Fruit fly (Drosophila melanogaster) Kc167 (cell line): ENCODE data around the gene CG4570.

Experiments used
- Myc ChIP-seq: fragments of >200 bp; optimal IDR thresholded peaks from 2 replicates; lab custom pipeline; 2017; ENCODE audit warnings: missing external identifiers
- Sin3A ChIP-seq: fragments of >200 bp; optimal IDR thresholded peaks from 2 replicates; lab custom pipeline; 2018; ENCODE audit warnings: missing external identifiers
- h ChIP-seq: fragments of >200 bp; optimal IDR thresholded peaks from 3 replicates; lab custom pipeline; 2018; ENCODE audit warnings: missing external identifiers
- insv ChIP-seq: fragments of >200 bp; optimal IDR thresholded peaks from 3 replicates; lab custom pipeline; 2018; ENCODE audit warnings: missing external identifiers
- psq ChIP-seq: fragments of >200 bp; optimal IDR thresholded peaks from 2 replicates; lab custom pipeline; 2017; ENCODE audit warnings: missing external identifiers
- ttk ChIP-seq: sonication (Bioruptor generic); optimal IDR thresholded peaks from 2 replicates; lab custom pipeline; 2017; ENCODE audit warnings: missing external identifiers

The CG4570 gene

DNA sequence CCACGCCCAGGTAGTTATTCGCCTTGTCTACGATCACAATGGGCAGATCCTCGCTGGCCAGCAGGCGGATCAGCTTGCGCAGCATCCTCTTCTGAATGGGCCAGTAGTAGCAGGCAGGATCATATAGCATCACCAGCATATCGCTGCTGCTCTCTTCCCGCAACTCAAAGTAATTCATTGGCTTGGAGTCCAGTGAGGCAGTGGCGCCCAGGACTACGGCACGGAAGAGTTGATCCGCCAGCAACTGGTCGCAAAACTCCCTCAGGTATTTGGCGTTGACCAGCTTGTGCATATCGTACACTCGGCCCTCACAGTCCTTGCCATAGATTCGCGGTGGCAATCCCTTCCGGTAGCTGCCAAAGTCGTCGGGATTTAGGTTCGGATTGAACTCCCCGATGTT is 22.0 kb downstream of the CG4570 start:
- no peak for TF ChIP-seq insv (lab: Kevin White, UChicago)
- TF ChIP-seq h (lab: Kevin White, UChicago), result no peak
- TF ChIP-seq psq, result no peak
- no peak for TF ChIP-seq Sin3A (lab: Kevin White, UChicago)
- TF ChIP-seq ttk (lab: Kevin White, UChicago), result no peak
- TF ChIP-seq Myc (lab: Kevin White, UChicago), result no peak

- TF ChIP-seq Sin3A (lab: Kevin White, UChicago), result no peak
- no peak for TF ChIP-seq ttk (lab: Kevin White, UChicago)
Measured at dm6 chr3R:10879219-10879618, 22.6 kb downstream of the CG4570 start, which contains the start of gene CG14695. TSS of gene CG14695 (minus strand) at chr3R:10879319.

DNA sequence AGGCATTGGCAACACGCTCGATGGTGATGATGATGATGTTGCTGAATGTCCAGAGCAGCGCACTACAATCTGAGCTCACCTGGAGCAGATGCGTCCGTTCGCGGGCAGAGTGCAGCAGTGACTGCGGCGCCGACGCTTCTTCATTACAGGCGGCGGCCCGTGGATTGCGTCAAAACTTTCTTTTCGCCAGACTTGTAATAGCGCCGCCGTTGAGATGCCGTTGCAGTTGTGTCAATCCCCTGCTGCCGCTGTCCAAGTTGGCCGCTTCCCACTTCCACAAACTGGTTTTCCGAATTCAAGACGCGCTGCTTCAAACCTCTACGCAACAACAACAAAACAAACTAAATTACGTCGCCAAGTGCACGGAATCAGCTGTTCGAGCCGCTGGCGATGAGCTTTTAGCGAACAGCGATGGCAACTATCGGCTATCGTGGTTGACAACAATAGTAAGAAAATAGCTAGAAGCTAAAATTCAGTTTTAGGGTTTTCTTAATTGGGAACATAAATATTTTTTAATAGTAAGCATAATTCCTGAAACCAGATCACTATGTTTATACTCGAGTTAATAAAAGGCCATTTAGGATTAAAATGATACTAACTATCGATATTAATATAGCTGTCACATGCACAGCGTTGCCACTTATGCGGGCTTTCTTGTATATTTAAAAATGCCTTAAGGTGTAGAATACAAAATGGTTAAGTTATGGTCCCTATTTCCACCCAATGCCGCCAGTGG is 25.4 kb downstream of the CG4570 start, which contains the start of gene Tpc1:
TSS of gene Tpc1 (minus strand) at position 365 of the 736 bp plus-strand sequence.
- TF ChIP-seq Myc (lab: Kevin White, UChicago), result no peak
- no peak for TF ChIP-seq psq
- no peak for TF ChIP-seq Sin3A (lab: Kevin White, UChicago)
- no peak for TF ChIP-seq h (lab: Kevin White, UChicago)

- no peak for TF ChIP-seq psq
- no peak for TF ChIP-seq insv (lab: Kevin White, UChicago)
- no peak for TF ChIP-seq ttk (lab: Kevin White, UChicago)
- TF ChIP-seq h (lab: Kevin White, UChicago), result no peak
- no peak for TF ChIP-seq Myc (lab: Kevin White, UChicago)
- no peak for TF ChIP-seq Sin3A (lab: Kevin White, UChicago)
Measured at dm6 chr3R:10884031-10884677, 27.5 kb downstream of the CG4570 start.

DNA sequence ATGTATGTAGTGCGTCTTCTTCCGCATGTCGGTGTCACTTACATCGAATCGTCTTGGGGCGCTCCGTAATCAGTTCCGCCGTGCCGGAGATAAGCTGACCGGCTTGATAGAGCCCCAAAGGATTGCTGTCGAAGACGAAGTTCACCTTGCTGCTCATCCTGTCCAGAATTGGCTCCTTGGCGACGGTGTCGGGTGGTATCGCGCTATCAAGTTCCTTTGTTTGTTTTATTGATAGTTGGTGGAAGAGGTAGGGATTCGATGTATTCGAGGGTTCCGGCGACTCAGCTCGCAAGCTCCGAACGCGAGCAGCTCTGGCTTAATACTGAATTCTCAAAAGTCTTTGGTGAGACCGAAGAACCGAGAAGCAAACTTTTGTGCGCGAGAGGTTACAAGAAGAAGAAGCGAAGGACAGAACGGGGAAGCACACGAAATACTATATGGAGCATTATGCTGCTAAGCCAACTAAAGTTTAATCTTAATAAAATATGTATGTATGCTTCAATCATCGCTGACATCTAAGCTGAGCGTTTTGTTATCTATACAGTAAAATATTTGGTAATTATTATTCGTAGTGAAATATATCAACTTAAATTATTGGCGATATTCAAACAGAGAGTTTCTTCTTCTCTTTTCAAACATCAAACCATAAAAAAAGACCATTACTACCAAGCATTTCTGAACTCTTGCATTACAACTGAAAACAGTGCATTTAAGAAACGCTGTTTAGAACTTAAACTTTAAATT is 28.2 kb downstream of the CG4570 start, which contains the start of gene CG14696:
TSS of gene CG14696 (minus strand) at position 324 of the 744 bp plus-strand sequence.
- TF ChIP-seq h (lab: Kevin White, UChicago) (no peak), Sin3A (lab: Kevin White, UChicago) (no peak), insv (lab: Kevin White, UChicago) (no peak), psq (no peak), Myc (lab: Kevin White, UChicago) (no peak), ttk (lab: Kevin White, UChicago) (no peak)

DNA sequence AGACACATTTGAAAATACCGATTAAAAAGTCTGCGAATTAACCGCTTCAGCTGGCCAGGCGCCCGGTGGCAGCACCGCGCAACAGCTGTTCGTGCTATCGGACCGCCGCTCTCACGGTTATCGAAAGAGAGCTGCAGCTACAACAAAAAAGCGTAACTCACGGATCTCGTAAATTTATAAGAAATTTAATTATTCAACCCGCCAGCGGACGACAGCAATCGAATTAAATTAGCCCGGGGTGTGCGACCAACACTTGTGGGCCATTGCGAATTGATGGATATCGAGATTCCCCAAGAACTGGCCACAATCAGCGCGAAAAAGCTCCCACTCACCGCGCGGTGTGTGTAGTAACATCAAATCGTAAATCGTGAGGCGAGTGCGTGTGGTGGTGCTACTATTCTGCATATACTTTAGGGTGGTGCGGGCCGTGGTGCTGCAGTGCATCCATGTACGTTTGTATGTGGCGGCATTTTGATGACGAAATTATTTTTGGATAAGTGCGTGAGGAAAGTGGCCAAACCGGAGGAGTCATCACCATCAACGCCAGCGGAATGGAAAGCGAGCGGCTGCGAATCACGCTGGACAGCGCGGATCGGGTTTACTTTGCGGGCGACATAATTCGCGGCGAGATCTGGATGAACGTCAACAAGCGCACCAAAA is 28.9 kb downstream of the CG4570 start, which contains the start of gene Leash:
TSS of gene Leash (plus strand) at position 119 of the 660 bp plus-strand sequence.
- no peak for TF ChIP-seq h (lab: Kevin White, UChicago)
- TF ChIP-seq Myc (lab: Kevin White, UChicago), result no peak
- no peak for TF ChIP-seq ttk (lab: Kevin White, UChicago)
- TF ChIP-seq Sin3A (lab: Kevin White, UChicago), result no peak
- TF ChIP-seq insv (lab: Kevin White, UChicago), result no peak
- TF ChIP-seq psq, result no peak

dm6 chr3R:10886462-10887315 is 30.1 kb downstream of the CG4570 start:
- TF ChIP-seq Myc (lab: Kevin White, UChicago) (no peak), psq (no peak), h (lab: Kevin White, UChicago) (no peak), Sin3A (lab: Kevin White, UChicago) (no peak)

- TF ChIP-seq psq (no peak), h (lab: Kevin White, UChicago) (no peak), insv (lab: Kevin White, UChicago) (no peak), ttk (lab: Kevin White, UChicago) (no peak), Myc (lab: Kevin White, UChicago) (no peak), Sin3A (lab: Kevin White, UChicago) (no peak)
Measured at dm6 chr3R:10888300-10888632, 31.7 kb downstream of the CG4570 start.

DNA sequence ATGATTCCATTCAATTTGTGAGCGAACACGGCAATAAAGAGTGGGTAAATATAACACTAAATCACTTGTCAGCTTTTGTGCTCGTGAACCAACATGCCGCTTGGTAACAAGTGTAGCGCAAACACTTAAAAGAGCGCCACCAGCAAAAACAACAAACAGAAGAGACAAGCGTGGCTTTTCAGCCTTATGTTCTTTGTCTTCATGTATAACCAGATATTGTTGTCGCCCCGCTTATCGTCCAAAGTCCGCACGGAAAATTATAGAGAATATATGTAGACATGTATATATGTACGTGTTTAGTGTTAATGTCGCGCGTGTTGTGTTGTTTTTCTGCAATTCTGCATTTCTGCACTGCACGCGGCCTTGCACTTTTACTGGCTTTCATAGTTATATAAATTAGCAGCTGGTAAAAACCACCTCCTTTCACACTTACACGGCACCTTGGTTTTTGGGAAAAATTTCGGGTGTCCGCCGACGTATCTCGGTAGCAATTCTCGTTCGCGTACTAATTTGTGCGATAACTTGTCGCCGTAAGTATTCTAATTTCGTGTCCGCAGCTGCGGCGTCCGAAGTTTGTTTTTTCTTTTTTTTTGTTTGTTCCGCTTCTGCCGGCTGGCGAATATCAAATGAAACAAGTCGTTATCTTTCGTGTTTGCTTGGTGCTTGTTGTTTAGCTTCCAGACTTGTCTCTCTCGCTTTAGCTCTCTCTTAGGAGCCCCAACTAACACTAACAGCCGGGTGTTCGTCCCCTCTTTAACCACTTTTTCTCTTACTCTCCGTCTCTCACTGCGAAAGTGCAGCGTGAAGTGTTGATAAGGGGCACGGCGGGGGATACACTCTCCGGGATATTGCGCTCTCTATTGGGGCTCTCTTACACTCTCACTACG is 32.3 kb downstream of the CG4570 start:
- TF ChIP-seq insv (lab: Kevin White, UChicago) (no peak), psq (no peak), Myc (lab: Kevin White, UChicago) (no peak), Sin3A (lab: Kevin White, UChicago) (no peak), ttk (lab: Kevin White, UChicago) (no peak), h (lab: Kevin White, UChicago) (no peak)

DNA sequence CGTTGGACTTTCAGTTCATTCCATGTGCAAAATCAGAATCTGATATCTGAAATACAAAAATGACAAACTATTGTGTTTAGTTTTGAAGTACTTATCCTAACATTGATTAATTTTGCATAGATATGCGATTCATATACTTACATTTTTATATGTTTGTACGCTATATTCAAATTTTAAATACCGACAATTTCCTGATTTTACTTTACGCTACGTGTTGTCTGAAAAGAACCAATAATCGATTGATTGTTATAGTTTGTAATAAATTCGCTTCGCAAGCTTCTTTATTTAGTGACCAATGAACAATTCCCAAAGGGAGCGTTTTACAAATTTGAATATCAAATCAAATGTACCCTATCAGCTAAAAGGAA is 32.9 kb downstream of the CG4570 start, which contains the start of gene Ak3:
TSS of gene Ak3 (minus strand) at position 69 of the 368 bp plus-strand sequence.
- no peak for TF ChIP-seq Myc (lab: Kevin White, UChicago)
- no peak for TF ChIP-seq psq
- TF ChIP-seq Sin3A (lab: Kevin White, UChicago), result no peak
- no peak for TF ChIP-seq insv (lab: Kevin White, UChicago)
- TF ChIP-seq ttk (lab: Kevin White, UChicago), result no peak
- TF ChIP-seq h (lab: Kevin White, UChicago), result no peak
